Worm (Caenorhabditis elegans): ENCODE data around the gene fbxc-54.

Gene fbxc-54

ce11 chrII:55204-55603 is 23.7 kb downstream of the fbxc-54 start, which contains the start of gene tre-5:
TSS of gene tre-5 (minus strand) at chrII:55304.
- peak; percentile 25 for TF ChIP-seq hlh-30 (tag; optimal IDR thresholded peaks at IDR 0.05; ENCODE audit: insufficient read depth)
- TF ChIP-seq nhr-232 (tag; optimal IDR thresholded peaks at IDR 0.05), result no peak
- TF ChIP-seq unc-3 (GFP tag; conservative IDR thresholded peaks at IDR 0.05), result no peak
- TF ChIP-seq unc-3 (tag; optimal IDR thresholded peaks at IDR 0.05), result no peak
- TF ChIP-seq tbx-7 (tag; optimal IDR thresholded peaks at IDR 0.05), result no peak
- TF ChIP-seq pag-3 (tag; optimal IDR thresholded peaks at IDR 0.05; ENCODE audit: borderline replicate concordance), result no peak
- no peak for TF ChIP-seq sox-2 (GFP tag; IDR thresholded peaks at IDR 0.05)

ce11 chrII:57370-57769 is 25.9 kb downstream of the fbxc-54 start, which contains the start of gene ascc-1:
TSS of gene ascc-1 (plus strand) at chrII:57670.
- TF ChIP-seq pha-4 (tag; optimal IDR thresholded peaks at IDR 0.05) (no peak), pax-1 (tag; optimal IDR thresholded peaks at IDR 0.05) (no peak), gmeb-2 (tag; optimal IDR thresholded peaks at IDR 0.05) (no peak), hlh-13 (GFP tag; optimal IDR thresholded peaks at IDR 0.05) (no peak), ceh-2 (tag; optimal IDR thresholded peaks at IDR 0.05) (no peak), fax-1 (tag; optimal IDR thresholded peaks at IDR 0.05) (no peak), C38D4.7 (GFP tag; optimal IDR thresholded peaks at IDR 0.05) (no peak), ets-4 (tag; optimal IDR thresholded peaks at IDR 0.05) (no peak), eyg-1 (tag; optimal IDR thresholded peaks at IDR 0.05) (no peak), ceh-9 (tag; optimal IDR thresholded peaks at IDR 0.05) (no peak), nhr-232 (tag; optimal IDR thresholded peaks at IDR 0.05) (no peak), K02D7.2 (tag; optimal IDR thresholded peaks at IDR 0.05) (no peak), pag-3 (tag; optimal IDR thresholded peaks at IDR 0.05; ENCODE audit: borderline replicate concordance) (no peak), tbx-2 (tag; optimal IDR thresholded peaks at IDR 0.05) (no peak)

- no peak for TF ChIP-seq ceh-22 (tag; optimal IDR thresholded peaks at IDR 0.05)
- no peak for TF ChIP-seq pqm-1 (tag; optimal IDR thresholded peaks at IDR 0.05)
- TF ChIP-seq unc-3 (GFP tag; conservative IDR thresholded peaks at IDR 0.05), result no peak
- no peak for TF ChIP-seq unc-3 (tag; optimal IDR thresholded peaks at IDR 0.05)
- TF ChIP-seq lin-11 (tag; optimal IDR thresholded peaks at IDR 0.05), result no peak
- no peak for TF ChIP-seq tbx-7 (tag; optimal IDR thresholded peaks at IDR 0.05)
- TF ChIP-seq pros-1 (tag; optimal IDR thresholded peaks at IDR 0.05), result no peak
- TF ChIP-seq fax-1 (tag; optimal IDR thresholded peaks at IDR 0.05), result no peak
- no peak for TF ChIP-seq K02D7.2 (tag; optimal IDR thresholded peaks at IDR 0.05)
Observed at ce11 chrII:57873-58272, 26.4 kb downstream of the fbxc-54 start.

ce11 chrII:60049-60448 is 28.5 kb downstream of the fbxc-54 start:
- no peak for TF ChIP-seq ets-4 (tag; optimal IDR thresholded peaks at IDR 0.05)
- no peak for TF ChIP-seq unc-3 (GFP tag; conservative IDR thresholded peaks at IDR 0.05)
- TF ChIP-seq unc-3 (tag; optimal IDR thresholded peaks at IDR 0.05), result no peak
- TF ChIP-seq ceh-19 (GFP tag; optimal IDR thresholded peaks at IDR 0.05), result no peak
- no peak for TF ChIP-seq mec-3 (tag; optimal IDR thresholded peaks at IDR 0.05; ENCODE audit: borderline replicate concordance)
- no peak for TF ChIP-seq ama-1 (optimal IDR thresholded peaks at IDR 0.05)
- no peak for TF ChIP-seq ceh-22 (tag; optimal IDR thresholded peaks at IDR 0.05)
- TF ChIP-seq tbx-2 (tag; optimal IDR thresholded peaks at IDR 0.05), result no peak
- no peak for TF ChIP-seq ceh-9 (tag; optimal IDR thresholded peaks at IDR 0.05)
- no peak for TF ChIP-seq C38D4.7 (GFP tag; optimal IDR thresholded peaks at IDR 0.05)
- TF ChIP-seq sox-4 (tag; optimal IDR thresholded peaks at IDR 0.05), result no peak

- TF ChIP-seq nfya-1 (tag; optimal IDR thresholded peaks at IDR 0.05) (no peak), tbx-7 (tag; optimal IDR thresholded peaks at IDR 0.05) (no peak)
Observed at ce11 chrII:61013-61412, 29.5 kb downstream of the fbxc-54 start, which contains the start of gene C23H3.2. TSS of gene C23H3.2 (plus strand) at chrII:61313.

- TF ChIP-seq syd-9 (tag; optimal IDR thresholded peaks at IDR 0.05) (no peak), hlh-13 (GFP tag; optimal IDR thresholded peaks at IDR 0.05) (no peak), ref-2 (tag; optimal IDR thresholded peaks at IDR 0.05) (no peak), ceh-48 (tag; optimal IDR thresholded peaks at IDR 0.05) (no peak), elt-4 (tag; optimal IDR thresholded peaks at IDR 0.05) (no peak)
Observed at ce11 chrII:65484-65883, 34.0 kb downstream of the fbxc-54 start.

Measured in whole organism, late embryonic.